Worm (Caenorhabditis elegans): ENCODE data around the gene C05D2.8.

The C05D2.8 gene

ce11 chrIII:5603439-5603986 lies 6.6 kb downstream of the C05D2.8 start, which contains the start of gene madf-11 (continued):
- TF ChIP-seq hif-1 (tag; optimal IDR thresholded peaks at IDR 0.05) = peak in 1 of 2 experiments; percentile 90
- no peak for TF ChIP-seq unc-39 (tag; optimal IDR thresholded peaks at IDR 0.05)
- no peak for TF ChIP-seq attf-4 (tag; optimal IDR thresholded peaks at IDR 0.05)
- no peak for TF ChIP-seq zip-2 (tag; optimal IDR thresholded peaks at IDR 0.05)
- no peak for TF ChIP-seq cey-2 (tag; optimal IDR thresholded peaks at IDR 0.05; ENCODE audit: borderline replicate concordance, insufficient read depth)
- 0 out of 2 replicates have a peak, but pooled peaks have one; percentile 26 for TF ChIP-seq vab-7 (GFP tag; IDR thresholded peaks at IDR 0.05)
- no peak for TF ChIP-seq lin-1 (GFP tag; IDR thresholded peaks at IDR 0.05)
- TF ChIP-seq ceh-28 (tag; optimal IDR thresholded peaks at IDR 0.05) = peak; percentile 42
- TF ChIP-seq nhr-41 (GFP tag; IDR thresholded peaks at IDR 0.05) = no peak
- TF ChIP-seq sdz-12 (GFP tag; optimal IDR thresholded peaks at IDR 0.05) = no peak
- TF ChIP-seq dmd-6 (GFP tag; IDR thresholded peaks at IDR 0.05) = peak; percentile 62
- no peak for TF ChIP-seq nhr-25 (tag; optimal IDR thresholded peaks at IDR 0.05; ENCODE audit: borderline replicate concordance, insufficient read depth)
- no peak for TF ChIP-seq T20F7.1 (GFP tag; optimal IDR thresholded peaks at IDR 0.05)
- TF ChIP-seq set-16 (GFP tag; IDR thresholded peaks at IDR 0.05) = peak; percentile 60
- TF ChIP-seq duxl-1 (tag; optimal IDR thresholded peaks at IDR 0.05; ENCODE audit: poor library complexity) = no peak
- no peak for TF ChIP-seq lim-7 (GFP tag; IDR thresholded peaks at IDR 0.05)
- TF ChIP-seq Y105C5A.15 (GFP tag; IDR thresholded peaks at IDR 0.05) = no peak
- TF ChIP-seq nhr-11 (tag; optimal IDR thresholded peaks at IDR 0.05) = peak; percentile 45
- no peak for TF ChIP-seq saeg-2 (GFP tag; IDR thresholded peaks at IDR 0.05)
- TF ChIP-seq zfp-2 (tag; optimal IDR thresholded peaks at IDR 0.05) = no peak
- no peak for TF ChIP-seq skn-1 (tag; optimal IDR thresholded peaks at IDR 0.05)
- TF ChIP-seq ceh-62 (tag; optimal IDR thresholded peaks at IDR 0.05) = no peak
- no peak for TF ChIP-seq dmd-9 (GFP tag; IDR thresholded peaks at IDR 0.05)
- TF ChIP-seq ZK337.2 (GFP tag; IDR thresholded peaks at IDR 0.05) = peak; percentile 22; the same call in 1 of the 2 replicates
- TF ChIP-seq Y75B8A.6 (GFP tag; IDR thresholded peaks at IDR 0.05) = no peak
- TF ChIP-seq mdt-29 (GFP tag; IDR thresholded peaks at IDR 0.05) = no peak
- TF ChIP-seq fkh-10 (GFP tag; optimal IDR thresholded peaks at IDR 0.05) = peak; percentile 83
- TF ChIP-seq dmd-8 (GFP tag; IDR thresholded peaks at IDR 0.05) = no peak
- TF ChIP-seq F26F4.8 (GFP tag; conservative IDR thresholded peaks at IDR 0.05) = no peak
- TF ChIP-seq spr-1 (tag; optimal IDR thresholded peaks at IDR 0.05) = no peak
- TF ChIP-seq hmg-1.1 (GFP tag; IDR thresholded peaks at IDR 0.05) = peak; percentile 71
- TF ChIP-seq mxl-3 (GFP tag; optimal IDR thresholded peaks at IDR 0.05) = peak; percentile 79

ce11 chrIII:5601999-5602398 lies 8.1 kb downstream of the C05D2.8 start:
- peak; percentile 61 for TF ChIP-seq zfp-2 (tag; optimal IDR thresholded peaks at IDR 0.05)
- no peak for TF ChIP-seq nhr-237 (tag; optimal IDR thresholded peaks at IDR 0.05)
- TF ChIP-seq egl-27 (tag; optimal IDR thresholded peaks at IDR 0.05) = no peak
- TF ChIP-seq lin-39 (tag; optimal IDR thresholded peaks at IDR 0.05) = no peak
- 0 out of 2 replicates have a peak, but pooled peaks have one; percentile 56 for TF ChIP-seq Y75B8A.6 (GFP tag; IDR thresholded peaks at IDR 0.05)
- TF ChIP-seq lir-3 (tag; optimal IDR thresholded peaks at IDR 0.05) = peak; percentile 73
- TF ChIP-seq nhr-6 (tag; optimal IDR thresholded peaks at IDR 0.05) = peak; percentile 58
- peak; percentile 27 for TF ChIP-seq R02D3.7 (tag; optimal IDR thresholded peaks at IDR 0.05)
- peak; percentile 87 for TF ChIP-seq lin-38 (GFP tag; IDR thresholded peaks at IDR 0.05)
- peak; percentile 87 for TF ChIP-seq vab-7 (GFP tag; IDR thresholded peaks at IDR 0.05)
- TF ChIP-seq zag-1 (tag; optimal IDR thresholded peaks at IDR 0.05) = no peak
- TF ChIP-seq ztf-11 (tag; optimal IDR thresholded peaks at IDR 0.05) = no peak
- no peak for TF ChIP-seq ceh-44 (GFP tag; IDR thresholded peaks at IDR 0.05)
- peak; percentile 90 for TF ChIP-seq lin-1 (GFP tag; IDR thresholded peaks at IDR 0.05)
- TF ChIP-seq php-3 (GFP tag; IDR thresholded peaks at IDR 0.05) = peak; percentile 64; the same call in 1 of the 2 replicates
- peak in 1 of 2 experiments; percentile 3 for TF ChIP-seq mdl-1 (tag; optimal IDR thresholded peaks at IDR 0.05)
- TF ChIP-seq egl-43 (GFP tag; IDR thresholded peaks at IDR 0.05) = peak; percentile 94
- peak; percentile 81 for TF ChIP-seq hmg-1.1 (GFP tag; IDR thresholded peaks at IDR 0.05)
- TF ChIP-seq rbr-2 (tag; optimal IDR thresholded peaks at IDR 0.05) = peak; percentile 76
- peak; percentile 82 for TF ChIP-seq aha-1 (tag)
- TF ChIP-seq nhr-25 (tag; optimal IDR thresholded peaks at IDR 0.05; ENCODE audit: borderline replicate concordance, insufficient read depth) = peak; percentile 64
- no peak for TF ChIP-seq attf-4 (tag; optimal IDR thresholded peaks at IDR 0.05)
- TF ChIP-seq ceh-82 (tag; optimal IDR thresholded peaks at IDR 0.05) = no peak
- peak; percentile 79 for TF ChIP-seq ztf-7 (tag; optimal IDR thresholded peaks at IDR 0.05)
- TF ChIP-seq arid-1 (GFP tag; conservative IDR thresholded peaks at IDR 0.05) = peak; percentile 94
- peak; percentile 35; the same call in 1 of the 2 replicates for TF ChIP-seq set-16 (GFP tag; IDR thresholded peaks at IDR 0.05)

All from whole organism, L4 larva.